Worm (Caenorhabditis elegans): ENCODE measurements around the gene srh-8.

srh-8 gene

ce11 chrV:4029627-4030026, 24.3 kb downstream of the srh-8 start:
- no peak for TF ChIP-seq hmbx-1 (tag; optimal IDR thresholded peaks at IDR 0.05)
- 0 out of 2 replicates have a peak, but pooled peaks have one; percentile 23 for TF ChIP-seq flt-1 (GFP tag; IDR thresholded peaks at IDR 0.05)

- no peak for TF ChIP-seq B0310.2 (tag; optimal IDR thresholded peaks at IDR 0.05)
- TF ChIP-seq ceh-13 (GFP tag; optimal IDR thresholded peaks at IDR 0.05): no peak
- no peak for TF ChIP-seq tra-4 (tag; optimal IDR thresholded peaks at IDR 0.05)
- TF ChIP-seq ama-1 (optimal IDR thresholded peaks at IDR 0.05): no peak
- no peak for TF ChIP-seq hmbx-1 (tag; optimal IDR thresholded peaks at IDR 0.05)
- TF ChIP-seq sea-1 (GFP tag; conservative IDR thresholded peaks at IDR 0.05): no peak
- TF ChIP-seq ets-7 (tag; optimal IDR thresholded peaks at IDR 0.05): no peak
- no peak for TF ChIP-seq F13C5.2 (tag; optimal IDR thresholded peaks at IDR 0.05)
- no peak for TF ChIP-seq hnd-1 (tag; optimal IDR thresholded peaks at IDR 0.05)
- TF ChIP-seq pes-1 (GFP tag; IDR thresholded peaks at IDR 0.05): no peak
- TF ChIP-seq aly-1 (tag; optimal IDR thresholded peaks at IDR 0.05): no peak
These were observed 26.0 kb downstream of the srh-8 start, which contains the start of gene cyp-35A4 for ce11 chrV:4031319-4031718. TSS of gene cyp-35A4 (plus strand) at chrV:4031619.

ce11 chrV:4034303-4034702, 29.0 kb downstream of the srh-8 start, which contains the start of gene C49G7.7:
TSS of gene C49G7.7 (plus strand) at chrV:4034476.
- TF ChIP-seq tbx-11 (GFP tag; IDR thresholded peaks at IDR 0.05) (no peak), scrt-1 (GFP tag; IDR thresholded peaks at IDR 0.05) (no peak), tbx-37 (GFP tag; conservative IDR thresholded peaks at IDR 0.05) (no peak), hmbx-1 (tag; optimal IDR thresholded peaks at IDR 0.05) (no peak), tra-4 (tag; optimal IDR thresholded peaks at IDR 0.05) (no peak), ama-1 (optimal IDR thresholded peaks at IDR 0.05) (no peak), F13C5.2 (tag; optimal IDR thresholded peaks at IDR 0.05) (no peak), flt-1 (GFP tag; IDR thresholded peaks at IDR 0.05) (no peak), pes-1 (GFP tag; IDR thresholded peaks at IDR 0.05) (no peak), hnd-1 (tag; optimal IDR thresholded peaks at IDR 0.05) (no peak), ceh-13 (GFP tag; optimal IDR thresholded peaks at IDR 0.05) (no peak), ceh-36 (tag; optimal IDR thresholded peaks at IDR 0.05) (no peak), sea-1 (GFP tag; conservative IDR thresholded peaks at IDR 0.05) (no peak), ets-7 (tag; optimal IDR thresholded peaks at IDR 0.05) (no peak), hmg-4 (GFP tag; optimal IDR thresholded peaks at IDR 0.05) (no peak), aly-1 (tag; optimal IDR thresholded peaks at IDR 0.05) (no peak), B0310.2 (tag; optimal IDR thresholded peaks at IDR 0.05) (no peak)

ce11 chrV:4035811-4036210, 30.5 kb downstream of the srh-8 start, which contains the start of gene C49G7.13:
TSS of gene C49G7.13 (plus strand) at chrV:4036111.
- TF ChIP-seq tbx-37 (GFP tag; conservative IDR thresholded peaks at IDR 0.05) (no peak), aly-1 (tag; optimal IDR thresholded peaks at IDR 0.05) (no peak), ama-1 (optimal IDR thresholded peaks at IDR 0.05) (no peak), ceh-36 (tag; optimal IDR thresholded peaks at IDR 0.05) (no peak), hmg-4 (GFP tag; optimal IDR thresholded peaks at IDR 0.05) (no peak), tra-4 (tag; optimal IDR thresholded peaks at IDR 0.05) (no peak), hnd-1 (tag; optimal IDR thresholded peaks at IDR 0.05) (no peak)

- TF ChIP-seq tbx-11 (GFP tag; IDR thresholded peaks at IDR 0.05): no peak
- no peak for TF ChIP-seq hnd-1 (tag; optimal IDR thresholded peaks at IDR 0.05)
- no peak for TF ChIP-seq ets-7 (tag; optimal IDR thresholded peaks at IDR 0.05)
- TF ChIP-seq ama-1 (optimal IDR thresholded peaks at IDR 0.05): no peak
- TF ChIP-seq scrt-1 (GFP tag; IDR thresholded peaks at IDR 0.05): no peak
- TF ChIP-seq ceh-13 (GFP tag; optimal IDR thresholded peaks at IDR 0.05): no peak
- TF ChIP-seq F13C5.2 (tag; optimal IDR thresholded peaks at IDR 0.05): no peak
- TF ChIP-seq aly-1 (tag; optimal IDR thresholded peaks at IDR 0.05): no peak
- TF ChIP-seq ceh-36 (tag; optimal IDR thresholded peaks at IDR 0.05): no peak
- TF ChIP-seq pes-1 (GFP tag; IDR thresholded peaks at IDR 0.05): no peak
- no peak for TF ChIP-seq sea-1 (GFP tag; conservative IDR thresholded peaks at IDR 0.05)
- no peak for TF ChIP-seq hmg-4 (GFP tag; optimal IDR thresholded peaks at IDR 0.05)
- TF ChIP-seq tbx-37 (GFP tag; conservative IDR thresholded peaks at IDR 0.05): no peak
- TF ChIP-seq tra-4 (tag; optimal IDR thresholded peaks at IDR 0.05): no peak
- TF ChIP-seq hmbx-1 (tag; optimal IDR thresholded peaks at IDR 0.05): no peak
- TF ChIP-seq flt-1 (GFP tag; IDR thresholded peaks at IDR 0.05): no peak
- no peak for TF ChIP-seq B0310.2 (tag; optimal IDR thresholded peaks at IDR 0.05)
These were observed 32.8 kb downstream of the srh-8 start, which contains the start of gene C49G7.12 for ce11 chrV:4038110-4038509. TSS of gene C49G7.12 (plus strand) at chrV:4038410.

ce11 chrV:4038557-4038956, 33.2 kb downstream of the srh-8 start:
- TF ChIP-seq ets-7 (tag; optimal IDR thresholded peaks at IDR 0.05): no peak
- TF ChIP-seq tbx-11 (GFP tag; IDR thresholded peaks at IDR 0.05): no peak
- TF ChIP-seq ceh-36 (tag; optimal IDR thresholded peaks at IDR 0.05): no peak
- no peak for TF ChIP-seq ama-1 (optimal IDR thresholded peaks at IDR 0.05)
- no peak for TF ChIP-seq hnd-1 (tag; optimal IDR thresholded peaks at IDR 0.05)
- TF ChIP-seq flt-1 (GFP tag; IDR thresholded peaks at IDR 0.05): no peak
- no peak for TF ChIP-seq hmbx-1 (tag; optimal IDR thresholded peaks at IDR 0.05)
- no peak for TF ChIP-seq ceh-13 (GFP tag; optimal IDR thresholded peaks at IDR 0.05)
- TF ChIP-seq F13C5.2 (tag; optimal IDR thresholded peaks at IDR 0.05): no peak
- no peak for TF ChIP-seq B0310.2 (tag; optimal IDR thresholded peaks at IDR 0.05)
- TF ChIP-seq pes-1 (GFP tag; IDR thresholded peaks at IDR 0.05): no peak
- TF ChIP-seq scrt-1 (GFP tag; IDR thresholded peaks at IDR 0.05): no peak
- no peak for TF ChIP-seq sea-1 (GFP tag; conservative IDR thresholded peaks at IDR 0.05)

ce11 chrV:4041853-4042424, 36.6 kb downstream of the srh-8 start, which contains the start of the genes C49G7.10 and irg-2:
TSS of gene C49G7.10 (minus strand) at chrV:4042021.
TSS of gene irg-2 (plus strand) at chrV:4042181.
- no peak for TF ChIP-seq pes-1 (GFP tag; IDR thresholded peaks at IDR 0.05)
- no peak for TF ChIP-seq scrt-1 (GFP tag; IDR thresholded peaks at IDR 0.05)
- no peak for TF ChIP-seq aly-1 (tag; optimal IDR thresholded peaks at IDR 0.05)
- no peak for TF ChIP-seq tra-4 (tag; optimal IDR thresholded peaks at IDR 0.05)
- no peak for TF ChIP-seq tbx-11 (GFP tag; IDR thresholded peaks at IDR 0.05)
- TF ChIP-seq sea-1 (GFP tag; conservative IDR thresholded peaks at IDR 0.05): no peak
- TF ChIP-seq B0310.2 (tag; optimal IDR thresholded peaks at IDR 0.05): no peak
- no peak for TF ChIP-seq F13C5.2 (tag; optimal IDR thresholded peaks at IDR 0.05)
- TF ChIP-seq ceh-13 (GFP tag; optimal IDR thresholded peaks at IDR 0.05): no peak
- TF ChIP-seq hmbx-1 (tag; optimal IDR thresholded peaks at IDR 0.05): no peak
- no peak for TF ChIP-seq hmg-4 (GFP tag; optimal IDR thresholded peaks at IDR 0.05)
- TF ChIP-seq flt-1 (GFP tag; IDR thresholded peaks at IDR 0.05): no peak
- TF ChIP-seq ceh-36 (tag; optimal IDR thresholded peaks at IDR 0.05): no peak
- TF ChIP-seq ets-7 (tag; optimal IDR thresholded peaks at IDR 0.05): no peak

Data from whole organism, early embryonic.